Worm (Caenorhabditis elegans): ENCODE measurements around the gene W02B12.1.

DNA sequence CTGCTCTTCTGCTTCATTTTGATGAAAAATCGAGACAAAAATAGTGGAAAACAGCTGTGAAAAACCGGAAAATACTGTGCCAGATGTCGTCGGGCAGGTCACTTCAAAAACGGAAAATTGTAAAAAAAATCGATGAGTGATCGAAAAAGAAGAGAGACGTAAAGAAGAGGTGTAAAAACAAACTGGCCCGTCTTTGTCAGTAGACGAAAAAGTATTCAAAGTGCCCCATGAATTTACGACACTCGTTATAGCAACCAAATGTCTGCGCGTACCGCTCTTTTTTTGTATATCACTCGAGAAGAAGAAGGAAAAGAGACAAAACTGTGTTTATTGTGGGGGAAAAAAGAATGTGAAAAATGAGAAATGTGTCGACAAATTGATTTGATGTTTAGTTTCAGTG is 36.4 kb downstream of the W02B12.1 start, which contains the start of gene twk-5:
- no peak for TF ChIP-seq pros-1 (tag; optimal IDR thresholded peaks at IDR 0.05)
- no peak for TF ChIP-seq elt-2 (tag; optimal IDR thresholded peaks at IDR 0.05)
- no peak for TF ChIP-seq npax-4 (tag; optimal IDR thresholded peaks at IDR 0.05)
- TF ChIP-seq Y22D7AL.16 (tag; optimal IDR thresholded peaks at IDR 0.05): no peak
- TF ChIP-seq fkh-10 (GFP tag; optimal IDR thresholded peaks at IDR 0.05): no peak
- no peak for TF ChIP-seq unc-86 (tag; optimal IDR thresholded peaks at IDR 0.05)
- no peak for TF ChIP-seq F13H6.1 (tag; optimal IDR thresholded peaks at IDR 0.05)
- TF ChIP-seq fax-1 (tag; optimal IDR thresholded peaks at IDR 0.05): no peak
- no peak for TF ChIP-seq ets-4 (tag; optimal IDR thresholded peaks at IDR 0.05)
- no peak for TF ChIP-seq dmd-4 (tag; optimal IDR thresholded peaks at IDR 0.05; ENCODE audit: borderline replicate concordance)
- TF ChIP-seq C08G9.2 (tag; optimal IDR thresholded peaks at IDR 0.05): no peak
- no peak for TF ChIP-seq ama-1 (optimal IDR thresholded peaks at IDR 0.05)
- TF ChIP-seq hlh-13 (GFP tag; optimal IDR thresholded peaks at IDR 0.05): no peak
- TF ChIP-seq dve-1 (tag; optimal IDR thresholded peaks at IDR 0.05): no peak
